Worm (Caenorhabditis elegans) whole organism, L1 larva: ENCODE data around the gene srh-21.

Source experiments
- C04F5.9 ChIP-seq: sonication (generic microtip); optimal IDR thresholded peaks from 2 replicates; lab custom pipeline; 2016; ENCODE audit warnings: missing genetic modification characterization, missing compliant biosample characterization
- F16B12.6 ChIP-seq: fragments of 150-350 bp; optimal IDR thresholded peaks from 2 replicates; lab custom pipeline; 2014; ENCODE audit warnings: missing biosample characterization, missing genetic modification characterization
- Y116A8C.19 ChIP-seq: sonication (generic microtip); optimal IDR thresholded peaks from 2 replicates; lab custom pipeline; 2016; ENCODE audit warnings: missing compliant biosample characterization, missing genetic modification characterization, borderline replicate concordance
- aha-1 ChIP-seq: fragments of 150-350 bp; optimal IDR thresholded peaks from 2 replicates; lab custom pipeline; 2014; ENCODE audit warnings: missing biosample characterization, missing genetic modification characterization
- ama-1 ChIP-seq: fragments of 150-350 bp; optimal IDR thresholded peaks from 2 replicates; lab custom pipeline; 2014
- blmp-1 ChIP-seq: fragments of 150-350 bp; optimal IDR thresholded peaks from 2 replicates; lab custom pipeline; 2014; ENCODE audit warnings: missing biosample characterization, missing genetic modification characterization
- ceh-82 ChIP-seq, 3 experiments: fragments of 150-350 bp in 1 of 3; sonication (generic microtip) in 2 of 3; optimal IDR thresholded peaks; 2 replicates each; lab custom pipeline; 2014 to 2017; ENCODE audit warnings: missing biosample characterization in 3 of 3, missing genetic modification characterization in 3 of 3
- ceh-90 ChIP-seq: sonication (generic microtip); optimal IDR thresholded peaks from 2 replicates; lab custom pipeline; 2016; ENCODE audit warnings: missing genetic modification characterization, missing compliant biosample characterization
- efl-3 ChIP-seq: fragments of 200-800 bp; sonication (Bioruptor generic); optimal IDR thresholded peaks from 2 replicates; lab custom pipeline; 2018; ENCODE audit warnings: mild to moderate bottlenecking, missing genetic modification characterization, missing compliant biosample characterization
- elt-2 ChIP-seq: sonication (generic microtip); optimal IDR thresholded peaks from 2 replicates; lab custom pipeline; 2016; ENCODE audit warnings: missing genetic modification characterization, mild to moderate bottlenecking, inconsistent platforms, missing compliant biosample characterization, missing genetic modification reagents
- ets-5 ChIP-seq: fragments of 200-800 bp; sonication (Bioruptor generic); IDR thresholded peaks from 2 replicates; pipeline ENCODE4 v1.3.6; 2022; ENCODE audit warnings: missing genetic modification characterization, missing compliant biosample characterization
- fkh-4 ChIP-seq: sonication (generic microtip); optimal IDR thresholded peaks from 2 replicates; lab custom pipeline; 2016; ENCODE audit warnings: missing compliant biosample characterization, missing genetic modification characterization, borderline replicate concordance
- fkh-8 ChIP-seq: sonication (generic microtip); optimal IDR thresholded peaks from 2 replicates; lab custom pipeline; 2016; ENCODE audit warnings: mild to moderate bottlenecking, missing genetic modification characterization, missing compliant biosample characterization
- fos-1 ChIP-seq: fragments of 150-350 bp; optimal IDR thresholded peaks from 2 replicates; lab custom pipeline; 2014; ENCODE audit warnings: missing biosample characterization, missing genetic modification characterization
- grh-1 ChIP-seq: fragments of 200-800 bp; sonication (Bioruptor generic); IDR thresholded peaks from 2 replicates; pipeline ENCODE4 v1.3.6; 2022; ENCODE audit warnings: missing genetic modification reagents, missing genetic modification characterization, missing compliant biosample characterization
- hlh-17 ChIP-seq: fragments of 200-800 bp; sonication (Bioruptor generic); optimal IDR thresholded peaks from 2 replicates; lab custom pipeline; 2018; ENCODE audit warnings: missing genetic modification characterization, mild to moderate bottlenecking, missing compliant biosample characterization, moderate library complexity, borderline replicate concordance
- irx-1 ChIP-seq: sonication (generic microtip); optimal IDR thresholded peaks from 2 replicates; lab custom pipeline; 2016; ENCODE audit warnings: missing genetic modification characterization, missing compliant biosample characterization
- jun-1 ChIP-seq: fragments of 150-350 bp; optimal IDR thresholded peaks from 2 replicates; lab custom pipeline; 2014; ENCODE audit warnings: missing biosample characterization, missing genetic modification reagents, missing genetic modification characterization
- lin-14 ChIP-seq: fragments of 200-800 bp; sonication (Bioruptor generic); optimal IDR thresholded peaks from 2 replicates; lab custom pipeline; 2018; ENCODE audit warnings: mild to moderate bottlenecking, missing genetic modification characterization, moderate library complexity, missing compliant biosample characterization
- lin-35 ChIP-seq, 2 experiments: fragments of 150-350 bp; optimal IDR thresholded peaks; 2 replicates each; lab custom pipeline; 2014; ENCODE audit warnings: missing biosample characterization in 2 of 2, missing genetic modification characterization in 2 of 2, missing genetic modification reagents in 2 of 2
- lsy-2 ChIP-seq, 2 experiments: fragments of 150-350 bp; optimal IDR thresholded peaks; 2 replicates each; lab custom pipeline; 2014; ENCODE audit warnings: missing biosample characterization in 2 of 2, missing genetic modification characterization in 2 of 2
- mep-1 ChIP-seq: fragments of 150-350 bp; optimal IDR thresholded peaks from 2 replicates; lab custom pipeline; 2014; ENCODE audit warnings: missing biosample characterization, missing genetic modification characterization
- nhr-12 ChIP-seq: sonication (generic microtip); optimal IDR thresholded peaks from 2 replicates; lab custom pipeline; 2017; ENCODE audit warnings: missing biosample characterization, missing genetic modification characterization
- nhr-19 ChIP-seq: fragments of 200-800 bp; sonication (Bioruptor generic); conservative IDR thresholded peaks from 2 replicates; pipeline ENCODE4 v1.3.6; 2022; ENCODE audit warnings: missing genetic modification characterization, missing compliant biosample characterization
- nhr-20 ChIP-seq: sonication (generic microtip); optimal IDR thresholded peaks from 2 replicates; lab custom pipeline; 2016; ENCODE audit warnings: mild to moderate bottlenecking, missing genetic modification characterization, missing compliant biosample characterization
- pax-3 ChIP-seq: fragments of 200-800 bp; sonication (Bioruptor generic); optimal IDR thresholded peaks from 2 replicates; lab custom pipeline; 2018; ENCODE audit warnings: mild to moderate bottlenecking, missing genetic modification characterization, moderate library complexity, missing compliant biosample characterization
- rnt-1 ChIP-seq: sonication (generic microtip); optimal IDR thresholded peaks from 2 replicates; lab custom pipeline; 2016; ENCODE audit warnings: mild to moderate bottlenecking, missing genetic modification characterization, moderate library complexity, missing compliant biosample characterization
- snpc-4 ChIP-seq: fragments of 150-350 bp; optimal IDR thresholded peaks from 2 replicates; lab custom pipeline; 2014; ENCODE audit warnings: missing biosample characterization, missing genetic modification characterization
- sptf-1 ChIP-seq: fragments of 150-350 bp; optimal IDR thresholded peaks from 2 replicates; lab custom pipeline; 2014; ENCODE audit warnings: missing biosample characterization, missing genetic modification characterization
- sup-37 ChIP-seq: fragments of 200-800 bp; sonication (Bioruptor generic); optimal IDR thresholded peaks from 2 replicates; lab custom pipeline; 2018; ENCODE audit warnings: mild to moderate bottlenecking, missing genetic modification characterization, missing compliant biosample characterization
- tlp-1 ChIP-seq: fragments of 150-350 bp; optimal IDR thresholded peaks from 2 replicates; lab custom pipeline; 2014; ENCODE audit warnings: missing biosample characterization, missing genetic modification characterization
- unc-130 ChIP-seq: fragments of 150-350 bp; optimal IDR thresholded peaks from 2 replicates; lab custom pipeline; 2017; ENCODE audit warnings: missing biosample characterization, missing genetic modification characterization, inconsistent platforms
- unc-62 ChIP-seq: fragments of 150-350 bp; optimal IDR thresholded peaks from 2 replicates; lab custom pipeline; 2014; ENCODE audit warnings: missing biosample characterization, missing genetic modification reagents, missing genetic modification characterization
- unc-86 ChIP-seq: sonication (generic microtip); optimal IDR thresholded peaks from 2 replicates; lab custom pipeline; 2016; ENCODE audit warnings: missing genetic modification characterization, missing compliant biosample characterization
- vab-15 ChIP-seq: sonication (generic microtip); optimal IDR thresholded peaks from 2 replicates; lab custom pipeline; 2017; ENCODE audit warnings: missing genotype, mild to moderate bottlenecking, missing genetic modification characterization, missing compliant biosample characterization
- ztf-4 ChIP-seq: fragments of 150-350 bp; optimal IDR thresholded peaks from 2 replicates; lab custom pipeline; 2014; ENCODE audit warnings: missing biosample characterization, missing genetic modification characterization

The srh-21 gene

ce11 chrV:4913853-4914252 is 12.6 kb upstream of the srh-21 start:
- TF ChIP-seq snpc-4 (tag; lab: Kevin White, UChicago), result no peak
- TF ChIP-seq lin-14 (GFP tag; lab: Kevin White, UChicago), result no peak
- no peak for TF ChIP-seq vab-15
- TF ChIP-seq nhr-20 (tag; lab: Kevin White, UChicago), result no peak
- TF ChIP-seq fos-1, result no peak
- TF ChIP-seq ets-5 (GFP tag; lab: Robert Waterston, UW), result no peak
- TF ChIP-seq Y116A8C.19 (tag; lab: Kevin White, UChicago), result no peak
- TF ChIP-seq ceh-82 (tag; optimal IDR thresholded peaks at IDR 0.05; lab: Kevin White, UChicago), result no peak
- TF ChIP-seq pax-3, result no peak
- TF ChIP-seq sptf-1, result no peak
- TF ChIP-seq unc-86 (tag; lab: Kevin White, UChicago), result no peak
- no peak for TF ChIP-seq lin-35 (GFP tag; optimal IDR thresholded peaks at IDR 0.05; lab: Kevin White, UChicago)
- TF ChIP-seq nhr-19 (GFP tag; lab: Robert Waterston, UW), result no peak
- TF ChIP-seq ceh-90 (tag; lab: Kevin White, UChicago), result no peak
- no peak for TF ChIP-seq lsy-2 (tag; optimal IDR thresholded peaks at IDR 0.05; lab: Kevin White, UChicago)
- TF ChIP-seq unc-62 (GFP tag; lab: Kevin White, UChicago), result no peak
- no peak for TF ChIP-seq blmp-1 (tag; lab: Kevin White, UChicago)
- TF ChIP-seq unc-130 (tag; lab: Kevin White, UChicago), result no peak
- no peak for TF ChIP-seq C04F5.9 (tag; lab: Kevin White, UChicago)

- TF ChIP-seq irx-1 (no peak), lin-35 (GFP tag; optimal IDR thresholded peaks at IDR 0.05; lab: Kevin White, UChicago) (no peak), tlp-1 (tag; lab: Kevin White, UChicago) (peak; percentile 38), mep-1 (tag; lab: Kevin White, UChicago) (no peak), blmp-1 (tag; lab: Kevin White, UChicago) (no peak), elt-2 (tag; lab: Kevin White, UChicago) (peak; percentile 75), sup-37 (GFP tag; lab: Kevin White, UChicago) (no peak)
- TF ChIP-seq, all 84 proteins: peak for 2
Observed at ce11 chrV:4914879-4915278, 11.6 kb upstream of the srh-21 start, which contains the start of gene H23N18.6. Gene H23N18.6 (minus strand): TSS chrV:4915079.

ce11 chrV:4918091-4918624 is 8.3 kb upstream of the srh-21 start, which contains the start of gene C02E7.7:
Gene C02E7.7 (minus strand): TSS chrV:4918574.
- no peak for TF ChIP-seq nhr-12
- TF ChIP-seq ets-5 (GFP tag; lab: Robert Waterston, UW), result no peak
- TF ChIP-seq nhr-20 (tag; lab: Kevin White, UChicago), result no peak
- no peak for TF ChIP-seq efl-3 (GFP tag; lab: Kevin White, UChicago)
- TF ChIP-seq lsy-2 (tag; optimal IDR thresholded peaks at IDR 0.05; lab: Kevin White, UChicago), result no peak
- no peak for TF ChIP-seq sup-37 (GFP tag; lab: Kevin White, UChicago)
- no peak for TF ChIP-seq fkh-8 (tag; lab: Kevin White, UChicago)
- no peak for TF ChIP-seq rnt-1
- no peak for TF ChIP-seq fkh-4
- no peak for TF ChIP-seq F16B12.6 (tag; lab: Kevin White, UChicago)

- TF ChIP-seq ets-5 (GFP tag; lab: Robert Waterston, UW) (no peak), aha-1 (tag; lab: Kevin White, UChicago) (no peak), hlh-17 (no peak), grh-1 (GFP tag; lab: Robert Waterston, UW) (no peak), ztf-4 (tag; lab: Kevin White, UChicago) (peak; percentile 81), unc-62 (GFP tag; lab: Kevin White, UChicago) (no peak), blmp-1 (tag; lab: Kevin White, UChicago) (peak; percentile 88), lin-14 (GFP tag; lab: Kevin White, UChicago) (no peak), jun-1 (peak; percentile 2), ama-1 (no peak)
Observed at ce11 chrV:4918664-4919257, 7.7 kb upstream of the srh-21 start, which contains the start of gene C02E7.6. Gene C02E7.6 (plus strand): TSS chrV:4919207.
